Worm (Caenorhabditis elegans): ENCODE measurements around the gene best-1.

DNA sequence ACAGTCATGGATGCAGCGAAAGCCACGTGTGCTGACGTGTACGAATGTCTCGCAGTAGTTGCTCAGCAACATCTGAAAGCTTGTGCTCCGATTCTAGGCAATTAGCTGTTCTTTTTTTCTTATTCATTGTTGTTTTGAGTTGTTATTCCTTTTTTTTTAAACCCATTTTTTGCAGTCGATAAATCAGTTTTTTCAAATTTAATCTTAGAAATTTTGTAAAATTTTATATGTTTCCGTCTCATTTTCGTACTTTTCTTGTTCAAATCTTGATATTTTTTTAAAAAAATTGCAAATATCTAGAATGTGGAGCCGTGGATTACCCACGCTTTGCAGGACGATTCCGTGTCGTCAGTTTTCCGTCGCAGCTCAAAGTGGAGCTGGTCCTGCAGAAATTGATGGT, 9.2 kb downstream of the best-1 start, which contains the start of gene fask-1:
- no peak for TF ChIP-seq F23B12.7 (tag; optimal IDR thresholded peaks at IDR 0.05; ENCODE audit: insufficient read depth)
- no peak for TF ChIP-seq bed-2 (GFP tag; IDR thresholded peaks at IDR 0.05)
- no peak for TF ChIP-seq unc-62 (GFP tag; optimal IDR thresholded peaks at IDR 0.05)

All from whole organism, young adult.